Worm (Caenorhabditis elegans) whole organism, L2 larva: ENCODE results near the gene T13H5.8.

Experiments
- C34F6.9 ChIP-seq: fragments of 150-350 bp; optimal IDR thresholded peaks from 2 replicates; lab custom pipeline; 2014; ENCODE audit warnings: missing biosample characterization, missing genetic modification characterization
- F13H6.1 ChIP-seq: sonication (generic microtip); optimal IDR thresholded peaks from 2 replicates; lab custom pipeline; 2016; ENCODE audit warnings: missing genetic modification characterization, missing compliant biosample characterization
- Y55F3AM.14 ChIP-seq: fragments of 200-800 bp; sonication (Bioruptor generic); optimal IDR thresholded peaks from 2 replicates; lab custom pipeline; 2018; ENCODE audit warnings: mild to moderate bottlenecking, missing genetic modification characterization, missing compliant biosample characterization
- ZK546.5 ChIP-seq: sonication (generic microtip); optimal IDR thresholded peaks from 2 replicates; lab custom pipeline; 2017; ENCODE audit warnings: missing biosample characterization, missing genetic modification characterization
- alr-1 ChIP-seq: fragments of 150-350 bp; optimal IDR thresholded peaks from 2 replicates; lab custom pipeline; 2014; ENCODE audit warnings: missing biosample characterization, missing genetic modification characterization
- aly-2 ChIP-seq: fragments of 150-350 bp; optimal IDR thresholded peaks from 2 replicates; lab custom pipeline; 2014; ENCODE audit warnings: missing biosample characterization, missing genetic modification characterization
- ama-1 ChIP-seq: fragments of 150-350 bp; optimal IDR thresholded peaks from 2 replicates; lab custom pipeline; 2018; ENCODE audit warnings: inconsistent platforms
- ceh-16 ChIP-seq: fragments of 150-350 bp; optimal IDR thresholded peaks from 2 replicates; lab custom pipeline; 2014; ENCODE audit warnings: missing biosample characterization, missing genetic modification characterization
- ceh-82 ChIP-seq: fragments of 150-350 bp; optimal IDR thresholded peaks from 2 replicates; lab custom pipeline; 2014; ENCODE audit warnings: missing biosample characterization, missing genetic modification characterization
- crh-2 ChIP-seq: sonication (generic microtip); optimal IDR thresholded peaks from 2 replicates; lab custom pipeline; 2017; ENCODE audit warnings: missing biosample characterization, missing genetic modification characterization
- dmd-4 ChIP-seq: sonication (generic microtip); optimal IDR thresholded peaks from 2 replicates; lab custom pipeline; 2017; ENCODE audit warnings: missing biosample characterization, missing genetic modification characterization
- egl-27 ChIP-seq: sonication (generic microtip); optimal IDR thresholded peaks from 3 replicates; lab custom pipeline; 2017; ENCODE audit warnings: missing biosample characterization, missing genetic modification reagents, missing genetic modification characterization
- elt-1 ChIP-seq: fragments of 150-350 bp; optimal IDR thresholded peaks from 2 replicates; lab custom pipeline; 2014; ENCODE audit warnings: missing biosample characterization, missing genetic modification characterization
- fos-1 ChIP-seq: fragments of 150-350 bp; optimal IDR thresholded peaks from 2 replicates; lab custom pipeline; 2014; ENCODE audit warnings: missing biosample characterization, missing genetic modification characterization
- gmeb-1 ChIP-seq: fragments of 150-350 bp; optimal IDR thresholded peaks from 2 replicates; lab custom pipeline; 2014; ENCODE audit warnings: missing biosample characterization, missing genetic modification characterization
- lin-11 ChIP-seq: fragments of 150-350 bp; sonication (generic microtip); optimal IDR thresholded peaks from 2 replicates; lab custom pipeline; 2014; ENCODE audit warnings: missing biosample characterization, missing genetic modification characterization, inconsistent platforms, mixed read lengths
- lin-13 ChIP-seq: fragments of 150-350 bp; optimal IDR thresholded peaks from 2 replicates; lab custom pipeline; 2014; ENCODE audit warnings: missing biosample characterization, missing genetic modification reagents, missing genetic modification characterization
- lin-39 ChIP-seq: fragments of 150-350 bp; optimal IDR thresholded peaks from 2 replicates; lab custom pipeline; 2014; ENCODE audit warnings: missing biosample characterization, missing genetic modification reagents, missing genetic modification characterization
- lsy-2 ChIP-seq, 2 experiments: fragments of 150-350 bp in 1 of 2; sonication (generic microtip) in 1 of 2; optimal IDR thresholded peaks; 2 replicates each; lab custom pipeline; 2014 to 2017; ENCODE audit warnings: missing biosample characterization in 2 of 2, missing genetic modification characterization in 2 of 2
- mab-5 ChIP-seq: fragments of 150-350 bp; optimal IDR thresholded peaks from 2 replicates; lab custom pipeline; 2014; ENCODE audit warnings: missing biosample characterization, missing genetic modification characterization
- mbf-1 ChIP-seq: sonication (generic microtip); optimal IDR thresholded peaks from 2 replicates; lab custom pipeline; 2017; ENCODE audit warnings: missing biosample characterization, missing genetic modification characterization
- mdl-1 ChIP-seq, 2 experiments: fragments of 150-350 bp in 1 of 2; sonication (generic microtip) in 1 of 2; optimal IDR thresholded peaks; 2 replicates each; lab custom pipeline; 2017; ENCODE audit warnings: missing biosample characterization in 2 of 2, missing genetic modification characterization in 2 of 2
- nhr-10 ChIP-seq: sonication (generic microtip); optimal IDR thresholded peaks from 2 replicates; lab custom pipeline; 2017; ENCODE audit warnings: missing biosample characterization, missing genetic modification characterization
- nhr-11 ChIP-seq: fragments of 150-350 bp; optimal IDR thresholded peaks from 2 replicates; lab custom pipeline; 2014; ENCODE audit warnings: missing biosample characterization, missing genetic modification characterization
- nhr-12 ChIP-seq: fragments of 150-350 bp; optimal IDR thresholded peaks from 2 replicates; lab custom pipeline; 2014; ENCODE audit warnings: missing biosample characterization, missing genetic modification characterization
- nhr-129 ChIP-seq: fragments of 150-350 bp; optimal IDR thresholded peaks from 2 replicates; lab custom pipeline; 2014; ENCODE audit warnings: missing biosample characterization, missing genetic modification characterization
- nhr-21 ChIP-seq: fragments of 150-350 bp; optimal IDR thresholded peaks from 2 replicates; lab custom pipeline; 2014; ENCODE audit warnings: missing biosample characterization, missing genetic modification characterization
- nhr-23 ChIP-seq: fragments of 150-350 bp; optimal IDR thresholded peaks from 2 replicates; lab custom pipeline; 2014; ENCODE audit warnings: missing biosample characterization, missing genetic modification reagents, missing genetic modification characterization
- nhr-237 ChIP-seq: fragments of 150-350 bp; optimal IDR thresholded peaks from 2 replicates; lab custom pipeline; 2014; ENCODE audit warnings: missing biosample characterization, missing genetic modification characterization
- nhr-25 ChIP-seq: fragments of 150-350 bp; sonication (generic microtip); optimal IDR thresholded peaks from 3 replicates; lab custom pipeline; 2014; ENCODE audit warnings: missing biosample characterization, missing genetic modification characterization
- nhr-6 ChIP-seq: fragments of 150-350 bp; optimal IDR thresholded peaks from 2 replicates; lab custom pipeline; 2014; ENCODE audit warnings: missing biosample characterization, missing genetic modification characterization
- nhr-77 ChIP-seq: fragments of 150-350 bp; optimal IDR thresholded peaks from 2 replicates; lab custom pipeline; 2014; ENCODE audit warnings: missing biosample characterization, missing genetic modification characterization
- peb-1 ChIP-seq: fragments of 150-350 bp; optimal IDR thresholded peaks from 2 replicates; lab custom pipeline; 2014; ENCODE audit warnings: missing biosample characterization, missing genetic modification characterization
- sem-4 ChIP-seq: fragments of 150-350 bp; optimal IDR thresholded peaks from 2 replicates; lab custom pipeline; 2014; ENCODE audit warnings: missing biosample characterization, missing genetic modification reagents, missing genetic modification characterization
- skn-1 ChIP-seq: sonication (generic microtip); optimal IDR thresholded peaks from 2 replicates; lab custom pipeline; 2017; ENCODE audit warnings: missing biosample characterization, missing genetic modification characterization
- sma-3 ChIP-seq: sonication (generic microtip); optimal IDR thresholded peaks from 2 replicates; lab custom pipeline; 2016; ENCODE audit warnings: missing genetic modification reagents, missing genetic modification characterization, missing compliant biosample characterization
- sma-9 ChIP-seq, 2 experiments: fragments of 150-350 bp in 1 of 2; sonication (generic microtip) in 1 of 2; optimal IDR thresholded peaks; 2 replicates each; lab custom pipeline; 2014 to 2016; ENCODE audit warnings: missing genetic modification characterization in 2 of 2, mild to moderate bottlenecking in 1 of 2, missing biosample characterization in 1 of 2, missing compliant biosample characterization in 1 of 2, missing genetic modification reagents in 1 of 2, moderate library complexity in 1 of 2
- unc-39 ChIP-seq: fragments of 150-350 bp; optimal IDR thresholded peaks from 2 replicates; lab custom pipeline; 2014; ENCODE audit warnings: missing biosample characterization, missing genetic modification characterization
- unc-55 ChIP-seq: fragments of 150-350 bp; sonication (generic microtip); optimal IDR thresholded peaks from 3 replicates; lab custom pipeline; 2014; ENCODE audit warnings: missing biosample characterization, missing genetic modification reagents, missing genetic modification characterization
- unc-62 ChIP-seq: fragments of 150-350 bp; optimal IDR thresholded peaks from 2 replicates; lab custom pipeline; 2014; ENCODE audit warnings: missing biosample characterization, missing genetic modification reagents, missing genetic modification characterization
- zag-1 ChIP-seq: fragments of 150-350 bp; optimal IDR thresholded peaks from 2 replicates; lab custom pipeline; 2014; ENCODE audit warnings: missing biosample characterization, missing genetic modification characterization
- ztf-1 ChIP-seq: fragments of 200-800 bp; sonication (Bioruptor generic); conservative IDR thresholded peaks from 2 replicates; pipeline ENCODE4 v1.3.6; 2022; ENCODE audit warnings: missing genetic modification characterization, missing compliant biosample characterization
- ztf-11 ChIP-seq: sonication (generic microtip); optimal IDR thresholded peaks from 2 replicates; lab custom pipeline; 2017; ENCODE audit warnings: missing biosample characterization, missing genetic modification characterization
- ztf-4 ChIP-seq: fragments of 150-350 bp; optimal IDR thresholded peaks from 2 replicates; lab custom pipeline; 2014; ENCODE audit warnings: missing biosample characterization, missing genetic modification characterization

T13H5.8 gene

DNA sequence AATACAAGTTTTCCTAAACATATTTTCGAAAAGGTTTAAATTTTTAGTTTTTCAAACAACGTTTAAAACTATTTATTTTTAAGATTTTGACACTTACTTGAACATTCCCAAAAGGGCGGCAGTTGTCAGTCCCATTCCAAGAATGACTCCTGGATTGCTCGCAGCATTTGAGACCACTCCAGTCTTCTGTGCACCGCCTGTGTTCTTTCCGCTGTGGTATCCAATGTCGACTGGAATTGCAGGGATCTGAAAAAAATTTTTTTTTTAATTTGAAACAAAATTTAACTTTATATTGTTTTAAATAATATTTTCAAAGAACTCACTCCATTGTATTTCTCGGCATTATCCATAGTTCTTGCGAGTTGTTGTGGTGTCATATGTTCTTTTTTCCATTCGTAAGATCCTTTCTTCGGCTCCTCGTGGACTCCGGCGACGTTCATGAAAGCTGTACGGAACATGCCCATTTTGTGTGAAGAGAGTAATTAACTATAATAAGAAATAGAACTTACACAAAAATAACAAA lies 36.5 kb upstream of the T13H5.8 start, which contains the start of gene M05D6.5:
Gene M05D6.5 (minus strand): TSS at position 473 of the 523 bp plus-strand sequence.
- peak; percentile 67 for TF ChIP-seq ztf-4 (tag; lab: Kevin White, UChicago)
- TF ChIP-seq ama-1 (lab: Kevin White, UChicago), result peak; percentile 20
- no peak for TF ChIP-seq nhr-11

DNA sequence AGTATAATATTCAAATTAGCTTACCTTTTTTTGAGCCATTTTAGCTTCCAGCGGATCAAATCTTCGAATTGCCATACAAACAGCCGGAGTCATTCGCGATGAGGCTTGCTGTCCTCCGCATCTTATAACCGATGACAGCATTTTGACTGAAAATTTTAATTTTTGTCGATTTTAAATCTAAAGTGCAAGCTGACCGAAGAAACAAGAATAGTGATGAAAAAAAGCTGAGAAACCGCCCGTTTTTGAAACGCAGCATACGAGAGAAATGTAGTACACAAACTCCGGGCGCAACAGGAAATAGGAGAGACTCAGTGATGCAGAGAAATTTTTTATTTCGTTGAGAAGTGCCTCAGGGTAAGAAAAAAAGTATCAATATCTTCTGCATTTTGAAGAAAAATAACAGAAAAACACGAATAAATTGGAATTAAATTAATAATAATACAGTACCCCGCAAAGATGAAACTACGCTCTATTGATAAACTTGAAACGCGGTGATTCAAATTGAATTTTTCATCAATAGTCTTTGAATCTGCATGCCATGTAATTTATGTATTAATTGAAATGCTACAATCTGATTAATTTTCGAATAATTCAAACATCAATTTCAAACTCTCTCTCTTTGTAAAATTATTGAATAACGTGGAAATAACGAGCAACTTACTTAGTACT lies 35.1 kb upstream of the T13H5.8 start:
- TF ChIP-seq nhr-25 (tag; lab: Kevin White, UChicago) (no peak), nhr-21 (tag; lab: Kevin White, UChicago) (no peak), dmd-4 (no peak), nhr-11 (peak; percentile 26), sem-4 (tag; lab: Kevin White, UChicago) (no peak), sma-3 (GFP tag; lab: Kevin White, UChicago) (no peak), C34F6.9 (peak; percentile 31), nhr-10 (no peak), Y55F3AM.14 (GFP tag; lab: Kevin White, UChicago) (no peak), elt-1 (tag; lab: Kevin White, UChicago) (no peak), ceh-82 (no peak), ztf-4 (tag; lab: Kevin White, UChicago) (no peak), ama-1 (lab: Kevin White, UChicago) (no peak), mdl-1 (tag; optimal IDR thresholded peaks at IDR 0.05; lab: Kevin White, UChicago) (no peak), nhr-237 (no peak), alr-1 (tag; lab: Kevin White, UChicago) (no peak), zag-1 (tag; lab: Kevin White, UChicago) (no peak), lin-13 (GFP tag; lab: Kevin White, UChicago) (no peak), nhr-129 (peak; percentile 51), nhr-23 (tag; lab: Kevin White, UChicago) (no peak), F13H6.1 (tag; lab: Kevin White, UChicago) (peak; percentile 11), lin-39 (tag; lab: Kevin White, UChicago) (no peak), ceh-16 (tag; lab: Kevin White, UChicago) (no peak), unc-62 (GFP tag; lab: Kevin White, UChicago) (no peak), nhr-77 (tag; lab: Kevin White, UChicago) (no peak), lsy-2 (tag; optimal IDR thresholded peaks at IDR 0.05; lab: Kevin White, UChicago) (peak in 1 of 2 experiments; percentile 84), mab-5 (tag; lab: Kevin White, UChicago) (no peak), fos-1 (tag; lab: Kevin White, UChicago) (peak; percentile 20), gmeb-1 (tag; lab: Kevin White, UChicago) (peak; percentile 40), skn-1 (no peak), sma-9 (GFP tag; optimal IDR thresholded peaks at IDR 0.05; lab: Kevin White, UChicago) (no peak), sma-9 (tag; optimal IDR thresholded peaks at IDR 0.05; lab: Kevin White, UChicago) (no peak), egl-27 (no peak), peb-1 (no peak), ztf-11 (tag; lab: Kevin White, UChicago) (no peak), crh-2 (peak; percentile 13), mbf-1 (tag; lab: Kevin White, UChicago) (no peak), ztf-1 (no peak), ZK546.5 (tag; lab: Kevin White, UChicago) (no peak), unc-55 (GFP tag; lab: Kevin White, UChicago) (peak; percentile 12), nhr-12 (tag; lab: Kevin White, UChicago) (no peak), unc-39 (no peak), lin-11 (tag; lab: Kevin White, UChicago) (no peak), aly-2 (no peak), nhr-6 (tag; lab: Kevin White, UChicago) (no peak)
